Worm (Caenorhabditis elegans): ENCODE data around the gene gst-16.

The gst-16 gene

ce11 chrII:13575018-13575948 is 49.0 kb downstream of the gst-16 start, which contains the start of the genes mrpl-37 and lin-38 (continued):
- TF ChIP-seq php-3 (GFP tag; IDR thresholded peaks at IDR 0.05) (no peak), set-16 (GFP tag; IDR thresholded peaks at IDR 0.05) (peak; percentile 78), hmg-1.1 (GFP tag; IDR thresholded peaks at IDR 0.05) (peak; percentile 64), daf-8 (GFP tag; IDR thresholded peaks at IDR 0.05) (no peak), nhr-111 (GFP tag; optimal IDR thresholded peaks at IDR 0.05) (no peak), T26A8.4 (GFP tag; IDR thresholded peaks at IDR 0.05) (no peak), lin-1 (GFP tag; IDR thresholded peaks at IDR 0.05) (no peak), ZK546.5 (tag; optimal IDR thresholded peaks at IDR 0.05) (no peak), nhr-48 (tag; optimal IDR thresholded peaks at IDR 0.05) (no peak), lin-13 (GFP tag; optimal IDR thresholded peaks at IDR 0.05) (peak; percentile 84), nhr-25 (tag; optimal IDR thresholded peaks at IDR 0.05; ENCODE audit: borderline replicate concordance, insufficient read depth) (peak; percentile 5), ZK337.2 (GFP tag; IDR thresholded peaks at IDR 0.05) (no peak), mdl-1 (tag; optimal IDR thresholded peaks at IDR 0.05) (peak in 1 of 2 experiments; percentile 55), R02D3.7 (tag; optimal IDR thresholded peaks at IDR 0.05) (no peak), mep-1 (tag; optimal IDR thresholded peaks at IDR 0.05) (peak; percentile 73), lin-29 (GFP tag; IDR thresholded peaks at IDR 0.05) (no peak), fos-1 (tag; optimal IDR thresholded peaks at IDR 0.05) (no peak), ama-1 (optimal IDR thresholded peaks at IDR 0.05) (no peak), aly-2 (tag; optimal IDR thresholded peaks at IDR 0.05) (no peak), nhr-76 (tag; optimal IDR thresholded peaks at IDR 0.05) (no peak), sdz-12 (GFP tag; optimal IDR thresholded peaks at IDR 0.05) (no peak), hlh-11 (tag; optimal IDR thresholded peaks at IDR 0.05) (no peak), D1046.2 (GFP tag; IDR thresholded peaks at IDR 0.05) (no peak), lim-7 (GFP tag; IDR thresholded peaks at IDR 0.05) (no peak), arid-1 (GFP tag; conservative IDR thresholded peaks at IDR 0.05) (no peak), mxl-2 (GFP tag; conservative IDR thresholded peaks at IDR 0.05) (no peak), zag-1 (tag; optimal IDR thresholded peaks at IDR 0.05) (no peak), ceh-20 (GFP tag; IDR thresholded peaks at IDR 0.05) (no peak), unc-62 (GFP tag; optimal IDR thresholded peaks at IDR 0.05 in 1 of 2) (no peak), unc-62 (tag; optimal IDR thresholded peaks at IDR 0.05) (no peak), ceh-62 (tag; optimal IDR thresholded peaks at IDR 0.05) (no peak), dmd-9 (GFP tag; IDR thresholded peaks at IDR 0.05) (no peak), zip-11 (GFP tag; IDR thresholded peaks at IDR 0.05) (no peak), ceh-82 (tag; optimal IDR thresholded peaks at IDR 0.05) (no peak), dve-1 (tag; optimal IDR thresholded peaks at IDR 0.05; ENCODE audit: insufficient read depth) (peak; percentile 64), mxl-3 (GFP tag; optimal IDR thresholded peaks at IDR 0.05) (no peak), Y75B8A.6 (GFP tag; IDR thresholded peaks at IDR 0.05) (no peak), F44E2.7 (GFP tag; IDR thresholded peaks at IDR 0.05) (no peak), lin-39 (tag; optimal IDR thresholded peaks at IDR 0.05) (no peak), egl-43 (GFP tag; IDR thresholded peaks at IDR 0.05) (0 out of 2 replicates have a peak, but pooled peaks have one; percentile 47), lsy-2 (tag; optimal IDR thresholded peaks at IDR 0.05) (peak; percentile 15 to 78), nhr-237 (tag; optimal IDR thresholded peaks at IDR 0.05) (no peak), fkh-10 (GFP tag; optimal IDR thresholded peaks at IDR 0.05) (peak; percentile 53), skn-1 (tag; optimal IDR thresholded peaks at IDR 0.05) (no peak), F49E8.2 (tag; optimal IDR thresholded peaks at IDR 0.05; ENCODE audit: borderline replicate concordance) (peak; percentile 13), ceh-28 (tag; optimal IDR thresholded peaks at IDR 0.05) (no peak), nhr-6 (tag; optimal IDR thresholded peaks at IDR 0.05) (peak; percentile 58), dpl-1 (GFP tag; optimal IDR thresholded peaks at IDR 0.05) (peak; percentile 68), lir-3 (tag; optimal IDR thresholded peaks at IDR 0.05) (no peak), hlh-30 (tag; optimal IDR thresholded peaks at IDR 0.05; ENCODE audit: insufficient read depth) (peak; percentile 80)

Data from whole organism, L4 larva.